Fruit fly (Drosophila melanogaster): Measurements from ENCODE around the gene CG42340.

DNA sequence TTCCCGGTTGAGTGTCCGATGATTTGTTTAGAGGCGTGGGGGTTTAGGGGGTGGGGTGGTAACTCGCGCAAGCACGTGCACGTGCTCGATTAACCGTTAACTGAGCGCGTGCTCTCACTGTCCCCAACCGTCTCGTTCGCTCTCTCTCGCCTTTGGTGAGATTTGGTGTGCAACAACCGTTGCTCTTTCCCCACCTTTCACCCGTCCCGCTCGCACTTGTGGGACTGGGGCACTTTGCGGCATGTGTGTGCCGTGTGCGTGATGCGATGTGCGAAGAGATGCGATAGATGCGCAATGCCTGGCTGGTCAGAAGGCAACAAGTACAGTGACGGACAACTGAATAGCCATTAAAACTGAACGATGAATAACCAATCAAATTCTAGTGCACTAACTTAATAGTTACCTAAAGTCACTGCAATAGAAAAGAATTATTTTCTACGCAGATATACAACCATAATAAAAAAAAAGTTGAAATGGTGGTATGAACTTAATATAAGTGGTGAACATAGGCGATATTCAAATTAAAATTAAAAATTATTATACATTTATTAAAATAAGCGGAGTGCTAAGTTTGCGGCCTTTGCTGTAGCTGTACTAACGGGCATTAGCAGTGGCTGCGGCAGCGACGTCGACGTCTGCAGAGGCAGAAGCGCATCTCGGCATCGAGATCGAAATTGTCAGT lies 47.3 kb upstream of the CG42340 start:
- TF ChIP-seq Lpt (GFP tag; optimal IDR thresholded peaks at IDR 0.05) (peak; percentile 87), CG11762 (GFP tag; optimal IDR thresholded peaks at IDR 0.05; ENCODE audit: insufficient read depth) (peak; percentile 70), fkh (GFP tag; optimal IDR thresholded peaks at IDR 0.05) (no peak), CG16779 (tag; optimal IDR thresholded peaks at IDR 0.05) (peak; percentile 79), esn (GFP tag; optimal IDR thresholded peaks at IDR 0.05) (peak; percentile 75), CG6792 (GFP tag; optimal IDR thresholded peaks at IDR 0.05) (peak; percentile 65), Sox102F (GFP tag; optimal IDR thresholded peaks at IDR 0.05) (peak; percentile 69), dsx (GFP tag; optimal IDR thresholded peaks at IDR 0.05; ENCODE audit: poor library complexity, severe bottlenecking) (peak; percentile 78), Ets96B (tag; optimal IDR thresholded peaks at IDR 0.05) (peak; percentile 75), salr (GFP tag; optimal IDR thresholded peaks at IDR 0.05) (peak; percentile 19 to 87)
